Fruit fly (Drosophila melanogaster) whole organism, prepupa: ENCODE results near the gene CG6996.

ENCODE experiments used
- Blimp-1 ChIP-seq: fragments of 200-800 bp; sonication (Bioruptor generic); optimal IDR thresholded peaks from 3 replicates; lab custom pipeline; 2017; ENCODE audit warnings: missing biosample characterization, missing genetic modification characterization, mild to moderate bottlenecking, moderate library complexity, missing genetic modification reagents
- CG10631 ChIP-seq: fragments of 200-800 bp; sonication (Bioruptor generic); optimal IDR thresholded peaks from 2 replicates; lab custom pipeline; 2016; ENCODE audit warnings: missing biosample characterization, missing genetic modification characterization
- CG11762 ChIP-seq: fragments of 200-800 bp; sonication (Bioruptor generic); optimal IDR thresholded peaks from 3 replicates; lab custom pipeline; 2016; ENCODE audit warnings: missing biosample characterization, missing genetic modification characterization; ENCODE audit not compliant: insufficient read depth
- CG1621 ChIP-seq: fragments of 200-800 bp; sonication (Bioruptor generic); optimal IDR thresholded peaks from 3 replicates; lab custom pipeline; 2018; ENCODE audit warnings: missing biosample characterization, mild to moderate bottlenecking, missing genetic modification characterization
- CG16779 ChIP-seq: fragments of 200-800 bp; sonication (Bioruptor generic); optimal IDR thresholded peaks from 3 replicates; lab custom pipeline; 2017; ENCODE audit warnings: missing biosample characterization, mild to moderate bottlenecking, missing genetic modification characterization
- CG3032 ChIP-seq: fragments of 200-800 bp; optimal IDR thresholded peaks from 2 replicates; lab custom pipeline; 2019; ENCODE audit warnings: missing biosample characterization, mild to moderate bottlenecking, missing genetic modification characterization, moderate library complexity
- CG34406 ChIP-seq: fragments of 200-800 bp; sonication (Bioruptor generic); optimal IDR thresholded peaks from 3 replicates; lab custom pipeline; 2016; ENCODE audit warnings: missing biosample characterization, missing genetic modification characterization
- CG4318 ChIP-seq: fragments of 200-800 bp; sonication (Bioruptor generic); optimal IDR thresholded peaks from 3 replicates; lab custom pipeline; 2017; ENCODE audit warnings: missing biosample characterization, mild to moderate bottlenecking, missing genetic modification characterization
- CG6163 ChIP-seq: fragments of 200-800 bp; sonication (Bioruptor generic); IDR thresholded peaks from 3 replicates; pipeline ENCODE4 v1.3.6; 2022; ENCODE audit warnings: missing biosample characterization, missing genetic modification characterization
- CG6792 ChIP-seq: fragments of 200-800 bp; sonication (Bioruptor generic); optimal IDR thresholded peaks from 3 replicates; lab custom pipeline; 2016; ENCODE audit warnings: missing biosample characterization, missing genetic modification characterization
- CG8119 ChIP-seq: fragments of 200-800 bp; sonication (Bioruptor generic); IDR thresholded peaks from 3 replicates; pipeline ENCODE4 v1.3.6; 2022; ENCODE audit warnings: missing biosample characterization, missing genetic modification characterization
- CG8319 ChIP-seq: fragments of 200-800 bp; sonication (Bioruptor generic); optimal IDR thresholded peaks from 3 replicates; lab custom pipeline; 2016; ENCODE audit warnings: missing biosample characterization, missing genetic modification characterization
- CG8632 ChIP-seq: fragments of 200-800 bp; sonication (Bioruptor generic); optimal IDR thresholded peaks from 3 replicates; lab custom pipeline; 2016; ENCODE audit warnings: missing biosample characterization, missing genetic modification characterization
- CG9139 ChIP-seq: fragments of 200-800 bp; sonication (Bioruptor generic); optimal IDR thresholded peaks from 3 replicates; lab custom pipeline; 2017; ENCODE audit warnings: missing biosample characterization, mild to moderate bottlenecking, missing genetic modification characterization
- Eip93F ChIP-seq: fragments of 200-800 bp; sonication (Bioruptor generic); optimal IDR thresholded peaks from 2 replicates; lab custom pipeline; 2016; ENCODE audit warnings: missing biosample characterization, mild to moderate bottlenecking, missing genetic modification characterization
- Ets21C ChIP-seq: fragments of 200-800 bp; sonication (Bioruptor generic); optimal IDR thresholded peaks from 3 replicates; lab custom pipeline; 2016; ENCODE audit warnings: missing biosample characterization, missing genetic modification characterization
- Ets96B ChIP-seq: fragments of 200-800 bp; optimal IDR thresholded peaks from 2 replicates; lab custom pipeline; 2019; ENCODE audit warnings: missing biosample characterization, mild to moderate bottlenecking, missing genetic modification characterization, moderate library complexity
- Gug ChIP-seq: fragments of 200-800 bp; sonication (Bioruptor generic); IDR thresholded peaks from 2 replicates; pipeline ENCODE4 v1.3.6; 2022; ENCODE audit warnings: missing biosample characterization, missing genetic modification characterization
- Hr38 ChIP-seq: sonication (Bioruptor generic); optimal IDR thresholded peaks from 2 replicates; lab custom pipeline; 2016; ENCODE audit warnings: missing biosample characterization, missing genetic modification characterization
- Hr39 ChIP-seq: fragments of 200-800 bp; sonication (Bioruptor generic); optimal IDR thresholded peaks from 2 replicates; lab custom pipeline; 2016; ENCODE audit warnings: missing biosample characterization, missing genetic modification characterization
- Lpt ChIP-seq: fragments of 200-800 bp; sonication (Bioruptor generic); optimal IDR thresholded peaks from 3 replicates; lab custom pipeline; 2016; ENCODE audit warnings: missing biosample characterization, missing genetic modification characterization
- Met ChIP-seq: fragments of 200-800 bp; sonication (Bioruptor generic); optimal IDR thresholded peaks from 3 replicates; lab custom pipeline; 2016; ENCODE audit warnings: missing biosample characterization, missing genetic modification characterization
- Sox102F ChIP-seq: fragments of 200-800 bp; sonication (Bioruptor generic); optimal IDR thresholded peaks from 2 replicates; lab custom pipeline; 2016; ENCODE audit warnings: missing biosample characterization, mild to moderate bottlenecking, missing genetic modification characterization
- Sox15 ChIP-seq: fragments of 200-800 bp; sonication (Bioruptor generic); optimal IDR thresholded peaks from 3 replicates; lab custom pipeline; 2016; ENCODE audit warnings: missing biosample characterization, missing genetic modification characterization
- acj6 ChIP-seq: fragments of 200-800 bp; sonication (Bioruptor generic); optimal IDR thresholded peaks from 3 replicates; lab custom pipeline; 2016; ENCODE audit warnings: missing biosample characterization, missing genetic modification characterization
- cyc ChIP-seq: fragments of 200-800 bp; sonication (Bioruptor generic); optimal IDR thresholded peaks from 3 replicates; lab custom pipeline; 2016; ENCODE audit warnings: missing biosample characterization, missing genetic modification characterization
- dac ChIP-seq: fragments of 200-800 bp; sonication (Bioruptor generic); optimal IDR thresholded peaks from 2 replicates; lab custom pipeline; 2017; ENCODE audit warnings: missing biosample characterization, mild to moderate bottlenecking, missing genetic modification characterization
- eg ChIP-seq: fragments of 200-800 bp; sonication (Bioruptor generic); IDR thresholded peaks from 3 replicates; pipeline ENCODE4 v1.3.6; 2022; ENCODE audit warnings: missing biosample characterization, missing genetic modification characterization
- esn ChIP-seq: fragments of 200-800 bp; sonication (Bioruptor generic); optimal IDR thresholded peaks from 2 replicates; lab custom pipeline; 2016; ENCODE audit warnings: missing biosample characterization, mild to moderate bottlenecking, missing genetic modification characterization, moderate library complexity
- fd59A ChIP-seq: fragments of 200-800 bp; sonication (Bioruptor generic); optimal IDR thresholded peaks from 2 replicates; lab custom pipeline; 2017; ENCODE audit warnings: missing biosample characterization, mild to moderate bottlenecking, missing genetic modification characterization, missing genetic modification reagents
- fkh ChIP-seq: fragments of 200-800 bp; sonication (Bioruptor generic); optimal IDR thresholded peaks from 3 replicates; lab custom pipeline; 2017; ENCODE audit warnings: missing biosample characterization, mild to moderate bottlenecking, missing genetic modification characterization, moderate library complexity
- lz ChIP-seq: fragments of 200-800 bp; sonication (Bioruptor generic); optimal IDR thresholded peaks from 3 replicates; lab custom pipeline; 2016; ENCODE audit warnings: missing biosample characterization, missing genetic modification characterization
- net ChIP-seq: fragments of 200-800 bp; sonication (Bioruptor generic); optimal IDR thresholded peaks from 3 replicates; lab custom pipeline; 2016; ENCODE audit warnings: missing biosample characterization, missing genetic modification characterization
- salr ChIP-seq, 2 experiments: fragments of 200-800 bp; sonication (Bioruptor generic); optimal IDR thresholded peaks; 3 replicates each; lab custom pipeline; 2016 to 2018; ENCODE audit warnings: missing biosample characterization in 2 of 2, missing genetic modification characterization in 2 of 2, mild to moderate bottlenecking in 1 of 2
- ss ChIP-seq, 2 experiments: fragments of 200-800 bp; sonication (Bioruptor generic); optimal IDR thresholded peaks; 2 replicates in 1 of 2; 3 replicates in 1 of 2; lab custom pipeline; 2017 to 2018; ENCODE audit warnings: mild to moderate bottlenecking in 2 of 2, missing biosample characterization in 2 of 2, missing genetic modification characterization in 2 of 2, moderate library complexity in 1 of 2
- topi ChIP-seq: fragments of 200-800 bp; sonication (Bioruptor generic); optimal IDR thresholded peaks from 3 replicates; lab custom pipeline; 2016; ENCODE audit warnings: missing biosample characterization, missing genetic modification characterization
- vri ChIP-seq: fragments of 200-800 bp; sonication (Bioruptor generic); optimal IDR thresholded peaks from 3 replicates; lab custom pipeline; 2016; ENCODE audit warnings: missing biosample characterization, mild to moderate bottlenecking, missing genetic modification characterization

CG6996 gene

dm6 chr3L:20195875-20196274 lies 11.5 kb upstream of the CG6996 start (continued):
- TF ChIP-seq CG11762 (GFP tag; lab: Kevin White, UChicago) (peak; percentile 72), CG4318 (GFP tag; lab: Kevin White, UChicago) (peak; percentile 84), CG8119 (GFP tag; lab: Robert Waterston, UW) (peak; percentile 91), Sox15 (GFP tag; lab: Kevin White, UChicago) (peak; percentile 54), cyc (peak; percentile 11), Eip93F (GFP tag; lab: Kevin White, UChicago) (no peak), CG6163 (GFP tag; lab: Robert Waterston, UW) (peak; percentile 92), Ets96B (peak; percentile 88), lz (GFP tag; lab: Kevin White, UChicago) (no peak), dac (GFP tag; lab: Kevin White, UChicago) (peak; percentile 88), acj6 (GFP tag; lab: Kevin White, UChicago) (peak; percentile 82), Sox102F (GFP tag; lab: Kevin White, UChicago) (peak; percentile 8)

DNA sequence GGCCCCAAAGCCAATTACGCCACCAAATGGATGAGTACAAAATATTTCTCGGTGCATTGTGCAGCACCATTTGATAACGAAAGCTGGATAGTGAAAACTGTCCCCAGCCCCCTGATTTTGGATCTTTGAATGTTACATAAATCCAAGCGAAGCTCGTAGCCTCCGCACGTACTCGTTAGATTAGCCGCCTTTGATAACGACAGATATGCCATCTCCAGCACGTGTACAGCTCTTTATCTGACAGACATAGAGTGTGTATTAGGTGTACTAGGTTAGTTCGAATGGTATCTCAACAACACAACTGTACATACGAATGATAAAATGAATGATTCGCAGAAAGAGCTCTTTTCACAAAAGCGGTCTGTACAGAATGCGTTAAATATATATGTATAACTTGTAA lies 11.0 kb upstream of the CG6996 start:
- TF ChIP-seq net (GFP tag; lab: Kevin White, UChicago): no peak
- TF ChIP-seq Hr38 (GFP tag; lab: Kevin White, UChicago): no peak
- TF ChIP-seq fkh: no peak
- TF ChIP-seq CG8319 (GFP tag; lab: Kevin White, UChicago): no peak
- no peak for TF ChIP-seq CG8632
- no peak for TF ChIP-seq CG34406 (GFP tag; lab: Kevin White, UChicago)
- TF ChIP-seq eg (GFP tag; lab: Robert Waterston, UW): no peak
- no peak for TF ChIP-seq Lpt (GFP tag; lab: Kevin White, UChicago)
- no peak for TF ChIP-seq CG3032 (tag; lab: Kevin White, UChicago)
- no peak for TF ChIP-seq Ets21C (GFP tag; lab: Kevin White, UChicago)
- TF ChIP-seq Met (GFP tag; lab: Kevin White, UChicago): no peak
- TF ChIP-seq CG6792: no peak
- TF ChIP-seq CG10631 (GFP tag; lab: Kevin White, UChicago): no peak
- no peak for TF ChIP-seq CG4318 (GFP tag; lab: Kevin White, UChicago)
- TF ChIP-seq Gug (GFP tag; lab: Robert Waterston, UW): no peak
- TF ChIP-seq CG9139 (GFP tag; lab: Kevin White, UChicago): no peak

- TF ChIP-seq eg (GFP tag; lab: Robert Waterston, UW): no peak
- TF ChIP-seq Hr39 (GFP tag; lab: Kevin White, UChicago): peak; percentile 19
These were observed 10.1 kb upstream of the CG6996 start for dm6 chr3L:20197213-20197612.

DNA sequence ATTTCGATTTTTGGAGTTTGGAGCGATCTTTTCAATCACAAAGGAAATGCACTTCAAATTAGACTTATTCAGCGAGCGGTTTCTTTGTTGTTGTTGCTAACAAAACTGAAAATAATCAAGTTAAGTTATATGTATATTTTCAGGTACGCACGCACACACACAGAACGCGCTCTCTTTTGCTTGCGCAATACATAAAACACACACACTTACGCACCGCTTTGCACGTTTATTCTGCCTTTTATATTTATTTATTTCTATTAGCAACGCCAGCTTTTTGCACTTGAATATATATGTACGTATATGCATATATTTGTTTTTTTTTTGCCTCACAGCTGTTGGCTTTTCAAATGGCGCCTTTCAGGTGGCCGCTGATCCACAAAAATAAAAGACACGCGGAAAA lies 9.6 kb upstream of the CG6996 start:
- no peak for TF ChIP-seq salr (GFP tag; optimal IDR thresholded peaks at IDR 0.05; lab: Kevin White, UChicago)
- no peak for TF ChIP-seq Lpt (GFP tag; lab: Kevin White, UChicago)
- TF ChIP-seq CG6163 (GFP tag; lab: Robert Waterston, UW): no peak
- no peak for TF ChIP-seq Blimp-1
- TF ChIP-seq Eip93F (GFP tag; lab: Kevin White, UChicago): peak; percentile 20
- TF ChIP-seq topi (GFP tag; lab: Kevin White, UChicago): no peak
- peak; percentile 12 for TF ChIP-seq fkh
- no peak for TF ChIP-seq esn (GFP tag; lab: Kevin White, UChicago)
- peak; percentile 43 for TF ChIP-seq vri (GFP tag; lab: Kevin White, UChicago)

- TF ChIP-seq CG9139 (GFP tag; lab: Kevin White, UChicago) (peak; percentile 16), eg (GFP tag; lab: Robert Waterston, UW) (peak; percentile 29; the same call in 1 of the 3 replicates), CG16779 (tag; lab: Kevin White, UChicago) (peak; percentile 24), Sox102F (GFP tag; lab: Kevin White, UChicago) (peak; percentile 39), ss (GFP tag; optimal IDR thresholded peaks at IDR 0.05; lab: Kevin White, UChicago) (no peak), fd59A (GFP tag; lab: Kevin White, UChicago) (no peak), CG1621 (tag; lab: Kevin White, UChicago) (no peak), vri (GFP tag; lab: Kevin White, UChicago) (peak; percentile 57)
These were observed 9.2 kb upstream of the CG6996 start, which contains the start of gene CG42674 for dm6 chr3L:20198138-20198559. TSS of gene CG42674 (minus strand) at chr3L:20198317.
